Worm (Caenorhabditis elegans): ENCODE measurements around the gene F38E11.9.
A peak's percentile ranks its signal among the peaks of the same experiment; 100 is the strongest.

Gene F38E11.9

ce11 chrIV:9477135-9477928, 33.5 kb upstream of the F38E11.9 start, which contains the start of gene wrt-3:
wrt-3 (minus strand) TSS chrIV:9477456.
- TF ChIP-seq madf-10 (tag; optimal IDR thresholded peaks at IDR 0.05) (peak; percentile 80), snpc-1.3 (tag; optimal IDR thresholded peaks at IDR 0.05; ENCODE audit: insufficient read depth) (peak; percentile 96), fkh-3 (tag; optimal IDR thresholded peaks at IDR 0.05) (peak; percentile 98), egl-18 (GFP tag; IDR thresholded peaks at IDR 0.05) (peak; percentile 62; the same call in 1 of the 2 replicates), nhr-120 (GFP tag; IDR thresholded peaks at IDR 0.05) (0 out of 2 replicates have a peak, but pooled peaks have one; percentile 82), nhr-179 (tag; optimal IDR thresholded peaks at IDR 0.05) (peak; percentile 85), sptf-2 (GFP tag; optimal IDR thresholded peaks at IDR 0.05) (peak; percentile 83), B0336.3 (GFP tag; IDR thresholded peaks at IDR 0.05) (no peak), lin-54 (GFP tag; optimal IDR thresholded peaks at IDR 0.05) (peak; percentile 75), mcd-1 (GFP tag; IDR thresholded peaks at IDR 0.05) (no peak; the same call in 1 of the 2 replicates), akir-1 (GFP tag; optimal IDR thresholded peaks at IDR 0.05) (peak; percentile 79), F23B12.7 (tag; optimal IDR thresholded peaks at IDR 0.05; ENCODE audit: insufficient read depth) (peak; percentile 53), pbrm-1 (GFP tag; IDR thresholded peaks at IDR 0.05) (no peak; the same call in none of the 2 replicates), dpff-1 (tag; optimal IDR thresholded peaks at IDR 0.05) (peak; percentile 77), zim-3 (tag; optimal IDR thresholded peaks at IDR 0.05) (peak; percentile 97), K12H6.12 (tag; optimal IDR thresholded peaks at IDR 0.05) (peak; percentile 56), aptf-2 (GFP tag; conservative IDR thresholded peaks at IDR 0.05) (0 out of 2 replicates have a peak, but pooled peaks have one; percentile 15), hlh-12 (tag; optimal IDR thresholded peaks at IDR 0.05) (peak; percentile 90), aptf-3 (GFP tag; IDR thresholded peaks at IDR 0.05) (peak; percentile 96), Y95B8A.8 (GFP tag; IDR thresholded peaks at IDR 0.05) (no peak), tbx-9 (tag; optimal IDR thresholded peaks at IDR 0.05; ENCODE audit: borderline replicate concordance) (peak; percentile 62), F10E7.11 (tag; optimal IDR thresholded peaks at IDR 0.05) (no peak), F22D6.2 (tag; optimal IDR thresholded peaks at IDR 0.05) (peak; percentile 22), unc-62 (GFP tag; optimal IDR thresholded peaks at IDR 0.05) (no peak), atf-7 (tag; optimal IDR thresholded peaks at IDR 0.05) (peak; percentile 66), pha-4 (tag; optimal IDR thresholded peaks at IDR 0.05) (no peak), let-526 (GFP tag; IDR thresholded peaks at IDR 0.05) (no peak), chd-7 (tag; optimal IDR thresholded peaks at IDR 0.05) (no peak), gei-17 (GFP tag; optimal IDR thresholded peaks at IDR 0.05) (no peak), madf-3 (GFP tag; IDR thresholded peaks at IDR 0.05) (peak; percentile 84), ztf-18 (tag; optimal IDR thresholded peaks at IDR 0.05) (peak; percentile 81), hmg-20 (GFP tag; IDR thresholded peaks at IDR 0.05) (peak; percentile 78; the same call in 1 of the 2 replicates), athp-1 (tag; optimal IDR thresholded peaks at IDR 0.05) (no peak), attf-6 (GFP tag; IDR thresholded peaks at IDR 0.05) (peak; percentile 87), ceh-58 (GFP tag; IDR thresholded peaks at IDR 0.05) (0 out of 2 replicates have a peak, but pooled peaks have one; percentile 80), F57C9.4 (tag; optimal IDR thresholded peaks at IDR 0.05) (peak; percentile 48), ets-4 (GFP tag; optimal IDR thresholded peaks at IDR 0.05) (peak; percentile 88), ama-1 (optimal IDR thresholded peaks at IDR 0.05) (no peak), ama-1 (GFP tag; optimal IDR thresholded peaks at IDR 0.05) (peak; percentile 74 to 96), lsy-27 (tag; optimal IDR thresholded peaks at IDR 0.05; ENCODE audit: borderline replicate concordance, insufficient read depth) (peak; percentile 65), nhr-90 (tag; optimal IDR thresholded peaks at IDR 0.05) (peak; percentile 96), F33H1.4 (GFP tag; IDR thresholded peaks at IDR 0.05) (no peak), ceh-79 (tag; optimal IDR thresholded peaks at IDR 0.05) (peak; percentile 61), repo-1 (tag; optimal IDR thresholded peaks at IDR 0.05) (peak; percentile 91), rec-8 (tag; optimal IDR thresholded peaks at IDR 0.05) (peak; percentile 93 to 95), C06A6.2 (GFP tag; conservative IDR thresholded peaks at IDR 0.05) (no peak), hlh-26 (GFP tag; conservative IDR thresholded peaks at IDR 0.05) (no peak)
